Fruit fly (Drosophila melanogaster): ENCODE measurements around the gene MED17.

The MED17 gene

dm6 chr3R:18168398-18168797, 20.5 kb upstream of the MED17 start (continued):
- no peak for TF ChIP-seq CG8388 (GFP tag; optimal IDR thresholded peaks at IDR 0.05)
- no peak for TF ChIP-seq Oaz (GFP tag; IDR thresholded peaks at IDR 0.05)
- peak; percentile 37 for TF ChIP-seq CG17359 (tag; optimal IDR thresholded peaks at IDR 0.05)
- TF ChIP-seq fd64A (GFP tag; optimal IDR thresholded peaks at IDR 0.05), result no peak
- peak; percentile 10 for TF ChIP-seq CG13624 (GFP tag; optimal IDR thresholded peaks at IDR 0.05)
- no peak for TF ChIP-seq CG8359 (GFP tag; optimal IDR thresholded peaks at IDR 0.05; ENCODE audit: borderline replicate concordance)
- TF ChIP-seq dati (GFP tag; IDR thresholded peaks at IDR 0.05), result no peak
- TF ChIP-seq oc (tag; optimal IDR thresholded peaks at IDR 0.05), result no peak
- no peak for TF ChIP-seq sc (optimal IDR thresholded peaks at IDR 0.05)
- no peak for TF ChIP-seq sc (GFP tag; optimal IDR thresholded peaks at IDR 0.05)
- peak; percentile 44 for TF ChIP-seq nom (GFP tag; optimal IDR thresholded peaks at IDR 0.05)
- no peak for TF ChIP-seq CG2199 (GFP tag; IDR thresholded peaks at IDR 0.05)
- TF ChIP-seq CG18011 (GFP tag; optimal IDR thresholded peaks at IDR 0.05), result no peak
- TF ChIP-seq luna (GFP tag; optimal IDR thresholded peaks at IDR 0.05), result no peak
- TF ChIP-seq CG15011 (GFP tag; optimal IDR thresholded peaks at IDR 0.05), result no peak
- TF ChIP-seq Sox102F (GFP tag; optimal IDR thresholded peaks at IDR 0.05), result no peak
- no peak for TF ChIP-seq ttk (GFP tag; IDR thresholded peaks at IDR 0.05)
- no peak for TF ChIP-seq shn (GFP tag; optimal IDR thresholded peaks at IDR 0.05)
- TF ChIP-seq CG17186 (GFP tag; optimal IDR thresholded peaks at IDR 0.05), result no peak
- no peak for TF ChIP-seq CG2129 (GFP tag; IDR thresholded peaks at IDR 0.05; ENCODE audit: partially characterized antibody)
- no peak for TF ChIP-seq zen (tag; optimal IDR thresholded peaks at IDR 0.05)
- TF ChIP-seq lbe (GFP tag; optimal IDR thresholded peaks at IDR 0.05), result no peak
- TF ChIP-seq lmd (GFP tag; IDR thresholded peaks at IDR 0.05), result peak; percentile 16; the same call in 1 of the 2 replicates
- TF ChIP-seq CG1792 (GFP tag; optimal IDR thresholded peaks at IDR 0.05), result no peak
- TF ChIP-seq insv (GFP tag; optimal IDR thresholded peaks at IDR 0.05), result no peak
- no peak for TF ChIP-seq gt (GFP tag; IDR thresholded peaks at IDR 0.05)
- TF ChIP-seq Taf1 (GFP tag; IDR thresholded peaks at IDR 0.05), result 0 out of 2 replicates have a peak, but pooled peaks have one; percentile 7
- no peak for TF ChIP-seq pb (GFP tag; optimal IDR thresholded peaks at IDR 0.05)
- TF ChIP-seq bigmax (GFP tag; optimal IDR thresholded peaks at IDR 0.05), result no peak
- TF ChIP-seq Hmx (GFP tag; optimal IDR thresholded peaks at IDR 0.05), result no peak
- TF ChIP-seq tio (GFP tag; optimal IDR thresholded peaks at IDR 0.05), result no peak
- no peak for TF ChIP-seq CG3838 (GFP tag; optimal IDR thresholded peaks at IDR 0.05)
- no peak for TF ChIP-seq kni (GFP tag; optimal IDR thresholded peaks at IDR 0.05)
- TF ChIP-seq CG31365 (tag; optimal IDR thresholded peaks at IDR 0.05), result no peak
- no peak for TF ChIP-seq ase (GFP tag; IDR thresholded peaks at IDR 0.05)
- 0 out of 2 replicates have a peak, but pooled peaks have one; percentile 19 for TF ChIP-seq Ada2b (GFP tag; IDR thresholded peaks at IDR 0.05)
- no peak for TF ChIP-seq Hr78 (GFP tag; optimal IDR thresholded peaks at IDR 0.05)
- peak; percentile 45 for TF ChIP-seq NfI (GFP tag; optimal IDR thresholded peaks at IDR 0.05)
- TF ChIP-seq E2f2 (GFP tag; IDR thresholded peaks at IDR 0.05), result peak; percentile 44; the same call in 1 of the 2 replicates
- TF ChIP-seq esg (GFP tag; conservative IDR thresholded peaks at IDR 0.05), result no peak
- peak; percentile 15; the same call in 1 of the 2 replicates for TF ChIP-seq CG13287 (GFP tag; IDR thresholded peaks at IDR 0.05; ENCODE audit: partially characterized antibody)
- TF ChIP-seq disco-r (GFP tag; optimal IDR thresholded peaks at IDR 0.05), result no peak
- no peak for TF ChIP-seq crol (GFP tag; IDR thresholded peaks at IDR 0.05)
- TF ChIP-seq CG9876 (GFP tag; optimal IDR thresholded peaks at IDR 0.05), result peak; percentile 2
- TF ChIP-seq sob (GFP tag; IDR thresholded peaks at IDR 0.05), result peak; percentile 54
- no peak for TF ChIP-seq crc (GFP tag; optimal IDR thresholded peaks at IDR 0.05)
- TF ChIP-seq CG4820 (GFP tag; optimal IDR thresholded peaks at IDR 0.05), result no peak
- TF ChIP-seq mirr (GFP tag; optimal IDR thresholded peaks at IDR 0.05), result no peak
- TF ChIP-seq cwo (GFP tag; optimal IDR thresholded peaks at IDR 0.05), result peak; percentile 7
- no peak for TF ChIP-seq CG16863 (GFP tag; optimal IDR thresholded peaks at IDR 0.05)
- no peak for TF ChIP-seq MTF-1 (GFP tag; optimal IDR thresholded peaks at IDR 0.05; ENCODE audit: borderline replicate concordance)
